Fruit fly (Drosophila melanogaster): ENCODE measurements around the gene CG10041.

DNA sequence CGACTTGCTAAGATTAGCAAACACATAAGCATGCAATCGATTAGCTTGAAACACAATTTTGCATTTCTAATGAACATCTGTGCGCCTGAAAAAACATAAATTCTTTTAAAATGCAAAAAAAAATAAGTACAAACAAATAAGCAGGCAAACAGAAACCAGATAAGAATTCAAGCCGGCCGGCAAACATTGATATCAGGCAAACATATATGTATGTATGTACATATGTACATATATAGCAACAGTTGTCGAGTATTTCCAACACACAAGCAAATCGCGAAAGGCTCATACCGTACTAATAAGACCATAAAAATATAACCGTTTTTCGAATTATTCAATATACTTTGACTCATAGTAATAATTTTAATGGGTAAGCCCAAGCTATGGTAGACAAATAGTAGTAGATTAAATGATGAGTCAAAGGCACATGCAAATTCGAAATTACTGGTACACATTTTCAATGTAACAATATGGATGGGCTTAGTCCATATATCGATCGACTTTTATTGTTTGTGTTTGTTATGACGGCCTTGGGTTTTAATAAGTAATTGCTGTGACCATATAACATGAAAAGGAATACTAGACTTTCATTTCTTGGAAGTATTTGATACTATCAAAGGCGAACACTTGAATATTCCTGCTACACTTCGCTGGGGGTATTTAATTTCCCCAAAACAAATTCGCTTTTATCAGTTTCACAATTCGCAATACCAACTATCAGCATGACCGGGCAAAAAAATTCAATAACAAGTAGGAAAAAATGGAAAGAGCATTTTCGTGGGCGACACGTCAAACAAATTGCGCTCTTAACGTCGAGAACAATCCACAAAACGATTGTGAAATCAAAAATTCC is 18.1 kb upstream of the CG10041 start:
- TF ChIP-seq CTCF (optimal IDR thresholded peaks at IDR 0.05) (no peak), CG8478 (optimal IDR thresholded peaks at IDR 0.05) (no peak)
